Fruit fly (Drosophila melanogaster) Kc167 (cell line): ENCODE measurements around the gene tal-3A.

Experiments used
- Myc ChIP-seq: fragments of >200 bp; optimal IDR thresholded peaks from 2 replicates; lab custom pipeline; 2017; ENCODE audit warnings: missing external identifiers
- Sin3A ChIP-seq: fragments of >200 bp; optimal IDR thresholded peaks from 2 replicates; lab custom pipeline; 2018; ENCODE audit warnings: missing external identifiers
- h ChIP-seq: fragments of >200 bp; optimal IDR thresholded peaks from 3 replicates; lab custom pipeline; 2018; ENCODE audit warnings: missing external identifiers
- insv ChIP-seq: fragments of >200 bp; optimal IDR thresholded peaks from 3 replicates; lab custom pipeline; 2018; ENCODE audit warnings: missing external identifiers
- psq ChIP-seq: fragments of >200 bp; optimal IDR thresholded peaks from 2 replicates; lab custom pipeline; 2017; ENCODE audit warnings: missing external identifiers
- ttk ChIP-seq: sonication (Bioruptor generic); optimal IDR thresholded peaks from 2 replicates; lab custom pipeline; 2017; ENCODE audit warnings: missing external identifiers

Gene tal-3A

DNA sequence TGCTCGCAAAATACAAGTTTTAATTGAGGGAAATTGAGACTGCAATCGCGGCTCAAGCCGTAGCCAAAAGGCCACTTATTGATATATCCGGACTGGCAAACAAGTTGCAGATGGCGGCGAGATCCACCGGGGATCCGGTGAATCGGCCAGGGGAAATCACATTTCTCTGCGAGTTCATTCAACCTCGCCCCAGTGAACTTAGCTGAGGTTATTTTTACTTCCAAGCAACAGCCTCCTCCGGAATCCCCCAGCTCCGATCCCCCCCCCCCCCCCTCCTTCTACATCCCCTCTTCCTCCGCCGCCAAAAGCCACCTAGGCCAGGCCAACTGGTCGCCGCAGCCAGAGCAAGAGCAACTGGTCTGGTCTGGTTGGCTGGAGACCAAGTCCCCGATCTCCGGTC, 5.6 kb upstream of the tal-3A start:
- TF ChIP-seq Sin3A (lab: Kevin White, UChicago), result no peak
- TF ChIP-seq ttk (lab: Kevin White, UChicago), result no peak
- no peak for TF ChIP-seq h (lab: Kevin White, UChicago)
- TF ChIP-seq Myc (lab: Kevin White, UChicago), result no peak
- TF ChIP-seq insv (lab: Kevin White, UChicago), result no peak
- TF ChIP-seq psq, result no peak

DNA sequence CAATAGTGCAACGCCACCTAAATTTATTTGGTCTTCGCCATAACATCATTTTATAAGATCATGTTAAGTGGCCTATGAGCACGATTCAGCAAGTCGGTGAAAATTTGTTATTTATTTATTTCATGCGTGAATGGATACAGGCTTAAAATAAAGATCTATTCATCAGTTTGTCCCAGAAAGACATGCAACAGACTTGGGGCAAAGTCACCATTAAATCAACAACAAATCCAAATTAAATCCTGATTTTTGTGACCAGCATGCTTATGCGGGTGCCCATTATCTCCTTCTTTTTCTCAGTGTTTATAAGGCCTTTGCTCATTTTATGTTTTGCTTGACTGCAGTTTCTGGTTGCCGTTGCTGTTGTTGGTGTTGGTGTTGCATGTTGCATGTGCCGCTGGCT, 5.0 kb upstream of the tal-3A start:
- TF ChIP-seq ttk (lab: Kevin White, UChicago) (no peak), psq (no peak)

DNA sequence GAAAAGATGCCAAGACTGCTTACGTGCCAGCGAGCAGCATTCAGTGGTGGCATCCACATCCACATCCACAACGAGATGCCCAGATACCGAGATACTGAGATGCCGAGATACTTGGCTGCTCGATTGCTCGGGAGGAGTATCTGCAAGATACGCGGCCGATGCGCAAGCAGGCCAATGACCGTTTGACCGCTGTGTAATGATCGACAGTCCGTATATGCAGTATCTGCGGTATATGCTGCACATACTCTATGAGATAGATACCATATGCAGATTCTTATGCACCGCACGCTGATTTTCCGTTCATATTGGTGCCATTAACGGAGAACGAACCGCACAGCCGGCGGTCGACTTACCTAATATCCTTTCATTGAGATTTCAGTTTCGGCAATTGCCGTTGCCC, 3.6 kb upstream of the tal-3A start:
- TF ChIP-seq Sin3A (lab: Kevin White, UChicago) (no peak), h (lab: Kevin White, UChicago) (no peak), Myc (lab: Kevin White, UChicago) (no peak), insv (lab: Kevin White, UChicago) (no peak), psq (no peak), ttk (lab: Kevin White, UChicago) (no peak)

dm6 chr3R:13810308-13810707, 2.6 kb upstream of the tal-3A start:
- TF ChIP-seq Myc (lab: Kevin White, UChicago), result no peak
- no peak for TF ChIP-seq psq
- no peak for TF ChIP-seq insv (lab: Kevin White, UChicago)
- TF ChIP-seq ttk (lab: Kevin White, UChicago), result no peak
- TF ChIP-seq h (lab: Kevin White, UChicago), result no peak
- no peak for TF ChIP-seq Sin3A (lab: Kevin White, UChicago)

- TF ChIP-seq ttk (lab: Kevin White, UChicago), result no peak
- TF ChIP-seq Myc (lab: Kevin White, UChicago), result no peak
- no peak for TF ChIP-seq h (lab: Kevin White, UChicago)
- TF ChIP-seq Sin3A (lab: Kevin White, UChicago), result no peak
- TF ChIP-seq insv (lab: Kevin White, UChicago), result no peak
- no peak for TF ChIP-seq psq
Measured at dm6 chr3R:13811737-13812136, 1.2 kb upstream of the tal-3A start.

DNA sequence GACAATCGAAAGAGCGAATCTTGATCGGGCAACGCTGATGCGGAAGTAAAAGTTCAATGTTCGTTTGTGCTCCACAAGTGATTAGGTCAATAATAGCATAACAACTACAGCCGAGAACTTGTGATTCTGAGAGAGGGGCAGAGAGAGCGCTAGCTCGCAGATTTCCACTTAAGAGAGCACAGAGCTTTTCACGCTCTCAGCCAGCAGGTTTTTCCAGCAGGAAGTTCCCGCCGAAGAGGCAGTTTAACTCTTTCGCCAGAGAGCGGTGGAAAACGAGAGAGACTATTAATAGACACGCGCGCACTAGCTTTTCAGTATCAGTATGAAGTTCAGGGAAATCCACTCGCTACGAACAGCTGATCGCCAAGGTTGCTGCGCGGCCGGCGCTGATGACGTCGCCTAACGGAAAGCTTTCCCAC, 2.1 kb downstream of the tal-3A start:
- TF ChIP-seq psq (no peak), h (lab: Kevin White, UChicago) (no peak), Sin3A (lab: Kevin White, UChicago) (no peak), Myc (lab: Kevin White, UChicago) (no peak), ttk (lab: Kevin White, UChicago) (no peak), insv (lab: Kevin White, UChicago) (no peak)

DNA sequence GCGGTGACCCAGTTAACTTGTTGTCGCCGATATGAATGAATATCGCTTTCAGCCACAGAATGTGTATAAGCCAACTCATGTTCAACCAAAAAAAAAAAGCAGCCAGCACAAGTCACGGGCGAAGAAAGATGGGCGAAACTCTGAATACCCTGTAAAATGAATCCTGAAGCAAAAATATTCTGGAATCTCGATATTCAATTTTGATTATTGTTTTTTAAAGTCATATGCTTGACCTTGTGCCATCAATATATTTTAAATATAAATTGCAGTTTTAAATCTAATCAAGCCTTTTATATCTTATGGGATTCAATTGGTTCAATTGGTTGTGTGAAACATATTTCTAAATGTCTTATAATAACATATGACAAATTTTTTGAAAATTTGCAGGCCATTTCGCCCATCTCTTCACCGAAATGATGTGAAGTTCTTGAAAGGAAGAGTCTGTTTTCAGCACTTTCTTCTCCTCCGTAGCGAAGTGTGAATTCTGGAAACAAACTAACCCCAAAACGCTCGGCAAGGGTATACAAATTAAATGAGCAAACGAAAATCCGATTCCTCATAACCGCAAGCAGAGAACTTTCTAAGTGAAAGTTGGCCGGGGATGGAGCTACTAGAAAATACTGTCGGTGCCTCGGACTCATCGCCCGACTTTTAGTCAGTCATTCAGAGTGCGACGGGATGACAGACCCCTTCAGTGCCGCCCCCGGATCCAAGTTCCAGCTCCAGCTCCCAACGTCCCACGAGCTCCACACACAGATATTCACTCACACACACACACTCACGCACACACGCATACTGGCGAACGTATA, 2.9 kb downstream of the tal-3A start:
- TF ChIP-seq insv (lab: Kevin White, UChicago), result no peak
- TF ChIP-seq psq, result no peak
- TF ChIP-seq Sin3A (lab: Kevin White, UChicago), result no peak
- TF ChIP-seq Myc (lab: Kevin White, UChicago), result no peak
- TF ChIP-seq ttk (lab: Kevin White, UChicago), result no peak
- TF ChIP-seq h (lab: Kevin White, UChicago), result no peak

DNA sequence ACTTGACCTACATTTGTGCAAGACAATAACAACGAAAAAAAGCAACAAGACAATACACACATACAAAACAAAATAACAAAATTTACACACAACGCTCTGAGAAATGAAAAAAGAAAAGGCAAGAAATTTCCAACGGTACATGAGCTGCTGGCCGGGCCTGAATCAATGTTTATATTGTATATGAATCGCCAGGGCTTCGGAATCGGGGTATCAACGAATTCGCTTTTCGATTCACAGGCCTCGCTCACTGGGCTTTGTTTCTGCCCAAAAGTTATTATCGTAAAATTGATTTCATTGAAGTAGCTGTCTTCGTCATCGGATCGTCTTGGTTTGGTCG, 3.4 kb downstream of the tal-3A start:
- TF ChIP-seq ttk (lab: Kevin White, UChicago) (no peak), Sin3A (lab: Kevin White, UChicago) (no peak), Myc (lab: Kevin White, UChicago) (no peak), insv (lab: Kevin White, UChicago) (no peak), h (lab: Kevin White, UChicago) (no peak), psq (no peak)

- TF ChIP-seq insv (lab: Kevin White, UChicago), result no peak
- no peak for TF ChIP-seq Sin3A (lab: Kevin White, UChicago)
- TF ChIP-seq h (lab: Kevin White, UChicago), result no peak
Measured at dm6 chr3R:13817480-13818305, 4.8 kb downstream of the tal-3A start.

- TF ChIP-seq Myc (lab: Kevin White, UChicago) (no peak), ttk (lab: Kevin White, UChicago) (no peak), insv (lab: Kevin White, UChicago) (no peak), h (lab: Kevin White, UChicago) (no peak), psq (no peak), Sin3A (lab: Kevin White, UChicago) (no peak)
Measured at dm6 chr3R:13819037-13819436, 6.1 kb downstream of the tal-3A start.

DNA sequence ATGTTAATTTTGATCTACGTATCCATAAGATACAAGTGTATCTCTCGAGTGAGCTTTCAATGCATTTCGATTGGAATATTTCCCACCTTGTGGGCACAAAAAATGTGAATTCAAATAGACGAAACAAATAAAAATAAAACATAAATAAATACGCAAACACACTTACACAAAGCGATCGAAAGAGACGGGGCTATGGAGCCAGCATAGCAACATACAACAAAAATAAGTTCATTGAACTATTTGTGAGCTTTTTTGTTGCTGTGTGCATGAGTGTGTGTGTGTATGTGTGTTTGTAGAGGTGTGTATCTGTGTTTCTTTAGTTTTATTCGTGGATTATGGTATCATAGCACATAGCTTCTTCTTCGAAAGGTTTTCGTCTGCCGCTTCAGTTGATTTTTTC, 7.6 kb downstream of the tal-3A start:
- no peak for TF ChIP-seq h (lab: Kevin White, UChicago)
- TF ChIP-seq ttk (lab: Kevin White, UChicago), result no peak
- TF ChIP-seq Myc (lab: Kevin White, UChicago), result no peak
- no peak for TF ChIP-seq Sin3A (lab: Kevin White, UChicago)
- TF ChIP-seq insv (lab: Kevin White, UChicago), result no peak
- TF ChIP-seq psq, result no peak
